Fruit fly (Drosophila melanogaster) whole organism: Measurements from ENCODE around the gene CG3679.

Experiments
- CG8478 ChIP-seq: fragments of >200 bp; optimal IDR thresholded peaks from 2 replicates; lab custom pipeline; 2018; ENCODE audit warnings: inconsistent platforms
- Dll ChIP-seq: fragments of >200 bp; optimal IDR thresholded peaks from 2 replicates; lab custom pipeline; 2017
- EcR ChIP-seq, 2 experiments: fragments of >200 bp; optimal IDR thresholded peaks; 2 replicates each; lab custom pipeline; 2017; ENCODE audit warnings: missing biosample characterization in 2 of 2, missing genetic modification characterization in 2 of 2, missing genetic modification reagents in 2 of 2
- pan ChIP-seq: fragments of >200 bp; optimal IDR thresholded peaks from 2 replicates; lab custom pipeline; 2017
- psq ChIP-seq: fragments of >200 bp; optimal IDR thresholded peaks from 2 replicates; lab custom pipeline; 2017
- usp ChIP-seq: fragments of >200 bp; optimal IDR thresholded peaks from 2 replicates; lab custom pipeline; 2017; ENCODE audit warnings: missing biosample characterization, missing genetic modification characterization, mixed read lengths

The CG3679 gene

DNA sequence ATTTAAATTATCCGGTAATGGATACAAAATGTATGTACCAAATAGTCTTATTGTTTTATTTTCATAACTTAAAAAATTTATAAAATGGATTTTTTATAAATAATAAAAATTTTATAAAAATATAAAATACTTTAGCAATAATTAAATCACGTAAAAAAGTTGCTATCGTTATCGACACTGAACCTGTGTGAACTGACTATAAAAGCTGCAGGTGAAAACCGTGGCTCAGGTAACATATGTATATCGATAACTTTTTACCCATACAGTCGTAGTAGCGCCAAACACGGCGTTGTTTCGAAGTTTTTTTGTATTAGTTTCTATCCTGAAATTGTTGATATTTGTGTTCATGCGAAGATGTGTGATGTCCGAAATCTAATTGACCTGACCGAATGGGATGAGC is at the start of gene CG3679:
CG3679 (plus strand) TSS at position 235 of the 400 bp plus-strand sequence.
- no peak for TF ChIP-seq Dll
- no peak for TF ChIP-seq psq (lab: Kevin White, UChicago)
- TF ChIP-seq CG8478 (lab: Kevin White, UChicago), result no peak
- no peak for TF ChIP-seq EcR (GFP tag; optimal IDR thresholded peaks at IDR 0.05; lab: Kevin White, UChicago)
- TF ChIP-seq usp (GFP tag; lab: Kevin White, UChicago), result no peak
- no peak for TF ChIP-seq pan (lab: Kevin White, UChicago)

- TF ChIP-seq usp (GFP tag; lab: Kevin White, UChicago) (no peak), pan (lab: Kevin White, UChicago) (no peak), Dll (no peak), CG8478 (lab: Kevin White, UChicago) (no peak), EcR (GFP tag; optimal IDR thresholded peaks at IDR 0.05; lab: Kevin White, UChicago) (no peak), psq (lab: Kevin White, UChicago) (no peak)
Observed at dm6 chrX:16263415-16263814, 40.3 kb upstream of the CG3679 start.

- no peak for TF ChIP-seq pan (lab: Kevin White, UChicago)
Observed at dm6 chrX:16266437-16266836, 37.2 kb upstream of the CG3679 start, which contains the start of gene CG12507. Gene CG12507 (minus strand): TSS chrX:16266537.

DNA sequence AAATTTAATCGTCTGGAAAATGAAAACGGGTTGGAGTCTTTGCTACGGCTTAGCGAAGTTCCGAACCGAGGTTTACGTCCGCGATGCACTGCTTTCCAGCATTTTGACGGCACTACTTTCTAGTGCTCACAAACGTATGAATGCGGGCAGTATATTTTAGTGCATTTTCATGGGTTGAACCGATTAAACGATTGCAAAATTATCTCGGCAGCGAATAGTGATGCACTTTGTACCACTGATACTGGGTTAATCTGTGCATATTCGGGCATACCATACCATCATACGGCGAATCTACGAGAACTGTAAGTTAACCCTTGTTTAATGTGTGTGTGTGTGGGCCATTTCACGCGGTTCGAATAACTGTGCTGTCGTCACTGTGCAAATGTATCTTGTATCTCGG is 32.9 kb upstream of the CG3679 start, which contains the start of gene Mfe2:
Mfe2 (plus strand) TSS at position 157 of the 400 bp plus-strand sequence.
- TF ChIP-seq CG8478 (lab: Kevin White, UChicago) (no peak), psq (lab: Kevin White, UChicago) (no peak), EcR (GFP tag; optimal IDR thresholded peaks at IDR 0.05; lab: Kevin White, UChicago) (no peak), Dll (no peak), usp (GFP tag; lab: Kevin White, UChicago) (no peak), pan (lab: Kevin White, UChicago) (no peak)

dm6 chrX:16275168-16275853 is 28.4 kb upstream of the CG3679 start:
- no peak for TF ChIP-seq usp (GFP tag; lab: Kevin White, UChicago)
- no peak for TF ChIP-seq CG8478 (lab: Kevin White, UChicago)
- TF ChIP-seq psq (lab: Kevin White, UChicago), result no peak
- TF ChIP-seq pan (lab: Kevin White, UChicago), result no peak
- no peak for TF ChIP-seq Dll
- no peak for TF ChIP-seq EcR (GFP tag; optimal IDR thresholded peaks at IDR 0.05; lab: Kevin White, UChicago)

- TF ChIP-seq EcR (GFP tag; optimal IDR thresholded peaks at IDR 0.05; lab: Kevin White, UChicago) (no peak), psq (lab: Kevin White, UChicago) (no peak), CG8478 (lab: Kevin White, UChicago) (no peak), pan (lab: Kevin White, UChicago) (no peak), usp (GFP tag; lab: Kevin White, UChicago) (no peak), Dll (no peak)
Observed at dm6 chrX:16275854-16276338, 27.8 kb upstream of the CG3679 start, which contains the start of the genes kat80 and Prosalpha4. Gene kat80 (minus strand): TSS chrX:16276180. Gene Prosalpha4 (plus strand): TSS chrX:16276270.

- TF ChIP-seq psq (lab: Kevin White, UChicago) (no peak), usp (GFP tag; lab: Kevin White, UChicago) (no peak), CG8478 (lab: Kevin White, UChicago) (no peak), EcR (GFP tag; optimal IDR thresholded peaks at IDR 0.05; lab: Kevin White, UChicago) (no peak), Dll (no peak), pan (lab: Kevin White, UChicago) (no peak)
Observed at dm6 chrX:16277878-16278506, 25.7 kb upstream of the CG3679 start, which contains the start of gene eas. Gene eas (plus strand): TSS chrX:16278328.

- TF ChIP-seq EcR (GFP tag; optimal IDR thresholded peaks at IDR 0.05; lab: Kevin White, UChicago), result no peak
- no peak for TF ChIP-seq pan (lab: Kevin White, UChicago)
- no peak for TF ChIP-seq CG8478 (lab: Kevin White, UChicago)
- TF ChIP-seq psq (lab: Kevin White, UChicago), result no peak
- no peak for TF ChIP-seq Dll
- TF ChIP-seq usp (GFP tag; lab: Kevin White, UChicago), result no peak
Observed at dm6 chrX:16278783-16279182, 24.9 kb upstream of the CG3679 start.

- TF ChIP-seq Dll (no peak), CG8478 (lab: Kevin White, UChicago) (no peak), EcR (GFP tag; optimal IDR thresholded peaks at IDR 0.05; lab: Kevin White, UChicago) (no peak), psq (lab: Kevin White, UChicago) (no peak), usp (GFP tag; lab: Kevin White, UChicago) (no peak), pan (lab: Kevin White, UChicago) (no peak)
Observed at dm6 chrX:16279340-16279941, 24.2 kb upstream of the CG3679 start.

DNA sequence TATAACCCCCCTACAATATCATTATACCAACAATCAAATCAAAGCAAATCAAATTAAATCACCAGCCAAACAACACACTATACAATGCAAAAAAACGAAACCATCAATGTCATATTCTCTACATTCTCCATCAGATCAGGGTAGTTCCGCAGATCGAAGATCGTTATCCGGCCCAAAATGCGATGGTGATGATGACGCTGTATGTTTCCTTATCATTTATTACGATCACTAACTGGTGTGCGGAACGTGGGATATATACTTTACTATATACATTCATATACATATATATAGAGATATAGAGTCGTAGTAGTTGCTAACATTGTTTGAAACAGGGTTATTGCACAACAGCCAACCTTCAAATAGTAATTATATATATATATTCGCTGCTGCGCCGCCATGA is 22.4 kb upstream of the CG3679 start:
- TF ChIP-seq EcR (GFP tag; optimal IDR thresholded peaks at IDR 0.05; lab: Kevin White, UChicago) (no peak), Dll (no peak), usp (GFP tag; lab: Kevin White, UChicago) (no peak), psq (lab: Kevin White, UChicago) (no peak), CG8478 (lab: Kevin White, UChicago) (no peak), pan (lab: Kevin White, UChicago) (no peak)
